Worm (Caenorhabditis elegans) whole organism, L2 larva: ENCODE measurements around the gene ogdh-1.

ENCODE experiments used
- alr-1 ChIP-seq: fragments of 150-350 bp; optimal IDR thresholded peaks from 2 replicates; lab custom pipeline; 2014; ENCODE audit warnings: missing biosample characterization, missing genetic modification characterization
- aly-2 ChIP-seq: fragments of 150-350 bp; optimal IDR thresholded peaks from 2 replicates; lab custom pipeline; 2014; ENCODE audit warnings: missing biosample characterization, missing genetic modification characterization
- ama-1 ChIP-seq: fragments of 150-350 bp; optimal IDR thresholded peaks from 2 replicates; lab custom pipeline; 2018; ENCODE audit warnings: inconsistent platforms
- blmp-1 ChIP-seq: sonication (generic microtip); optimal IDR thresholded peaks from 2 replicates; lab custom pipeline; 2017; ENCODE audit warnings: missing genetic modification characterization, mild to moderate bottlenecking, missing compliant biosample characterization, antibody characterized with exemption, moderate library complexity; ENCODE audit not compliant: insufficient read depth
- lin-11 ChIP-seq: fragments of 150-350 bp; sonication (generic microtip); optimal IDR thresholded peaks from 2 replicates; lab custom pipeline; 2014; ENCODE audit warnings: missing biosample characterization, missing genetic modification characterization, inconsistent platforms, mixed read lengths
- lin-39 ChIP-seq: fragments of 150-350 bp; optimal IDR thresholded peaks from 2 replicates; lab custom pipeline; 2014; ENCODE audit warnings: missing biosample characterization, missing genetic modification reagents, missing genetic modification characterization
- mdl-1 ChIP-seq, 2 experiments: fragments of 150-350 bp in 1 of 2; sonication (generic microtip) in 1 of 2; optimal IDR thresholded peaks; 2 replicates each; lab custom pipeline; 2017; ENCODE audit warnings: missing biosample characterization in 2 of 2, missing genetic modification characterization in 2 of 2
- nhr-11 ChIP-seq: fragments of 150-350 bp; optimal IDR thresholded peaks from 2 replicates; lab custom pipeline; 2014; ENCODE audit warnings: missing biosample characterization, missing genetic modification characterization
- nhr-12 ChIP-seq: fragments of 150-350 bp; optimal IDR thresholded peaks from 2 replicates; lab custom pipeline; 2014; ENCODE audit warnings: missing biosample characterization, missing genetic modification characterization
- nhr-77 ChIP-seq: fragments of 150-350 bp; optimal IDR thresholded peaks from 2 replicates; lab custom pipeline; 2014; ENCODE audit warnings: missing biosample characterization, missing genetic modification characterization
- zag-1 ChIP-seq: fragments of 150-350 bp; optimal IDR thresholded peaks from 2 replicates; lab custom pipeline; 2014; ENCODE audit warnings: missing biosample characterization, missing genetic modification characterization

DNA sequence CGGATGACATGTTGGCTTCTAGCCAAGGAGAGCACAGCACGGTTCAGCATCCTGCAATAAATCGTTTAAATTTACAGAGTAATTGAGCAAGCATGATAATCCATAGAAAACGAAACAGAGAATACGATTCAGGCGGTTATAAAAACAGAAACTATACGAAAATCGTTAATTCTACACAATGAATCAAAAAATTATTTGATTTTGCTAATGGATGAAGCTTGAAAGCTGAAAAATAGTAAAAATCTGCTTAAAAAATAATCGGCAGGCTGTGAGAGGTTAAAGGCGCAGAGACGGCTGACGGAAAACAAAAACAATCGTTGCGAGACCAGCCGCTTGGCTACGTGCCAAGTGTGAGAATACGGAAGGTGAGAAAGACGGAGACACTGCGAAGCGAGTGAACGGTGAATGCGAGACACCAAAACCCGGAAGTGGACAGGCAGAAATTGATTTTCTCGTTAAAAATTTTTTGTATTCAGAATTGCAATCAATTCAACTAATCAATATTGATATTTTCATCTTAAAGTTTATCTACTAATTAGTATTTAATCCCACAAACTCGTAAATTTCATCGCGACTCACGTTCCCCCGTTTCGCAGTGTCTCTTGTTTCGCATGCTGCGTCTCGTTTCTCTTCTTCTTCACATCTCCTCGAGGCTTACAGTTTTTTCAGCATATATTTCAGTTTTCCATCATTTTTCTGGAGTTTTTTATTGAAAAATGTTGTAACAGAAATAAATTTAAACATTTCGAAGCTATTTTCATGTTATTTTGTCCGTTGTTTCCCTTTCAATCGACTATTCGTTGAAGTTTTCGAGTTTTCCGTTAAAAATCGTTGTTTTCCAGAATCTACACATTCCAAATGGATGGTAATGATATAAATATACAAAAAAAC, 43.4 kb downstream of the ogdh-1 start, which contains the start of the genes F29B9.11 and jmjd-1.2:
- TF ChIP-seq zag-1 (tag; lab: Kevin White, UChicago) (peak; percentile 68), lin-11 (tag; lab: Kevin White, UChicago) (peak; percentile 91), nhr-11 (tag; lab: Kevin White, UChicago) (no peak), nhr-77 (tag; lab: Kevin White, UChicago) (peak; percentile 39), blmp-1 (tag; lab: Kevin White, UChicago) (peak; percentile 75), ama-1 (lab: Kevin White, UChicago) (no peak), lin-39 (tag; lab: Kevin White, UChicago) (no peak), alr-1 (tag; lab: Kevin White, UChicago) (no peak), aly-2 (tag; lab: Kevin White, UChicago) (no peak), mdl-1 (tag; optimal IDR thresholded peaks at IDR 0.05; lab: Kevin White, UChicago) (peak in 1 of 2 experiments; percentile 51), nhr-12 (tag; lab: Kevin White, UChicago) (no peak)
